Worm (Caenorhabditis elegans): ENCODE measurements around the gene C31B8.7.
"Not testable (repeated sequence)": the region's sequence is repeated elsewhere in the genome, so short reads cannot be mapped to it uniquely, and the experiment has no call there.

Gene C31B8.7

ce11 chrV:2903227-2903626 is at the start of gene C31B8.7:
C31B8.7 (minus strand) TSS chrV:2903327.
- TF ChIP-seq dmd-9 (GFP tag; IDR thresholded peaks at IDR 0.05): no peak
- no peak for TF ChIP-seq php-3 (GFP tag; IDR thresholded peaks at IDR 0.05)
- no peak for TF ChIP-seq rbr-2 (tag; optimal IDR thresholded peaks at IDR 0.05)
- no peak for TF ChIP-seq aly-2 (tag; optimal IDR thresholded peaks at IDR 0.05)
- no peak for TF ChIP-seq zip-11 (GFP tag; IDR thresholded peaks at IDR 0.05)
- no peak for TF ChIP-seq F44E2.7 (GFP tag; IDR thresholded peaks at IDR 0.05)
- TF ChIP-seq daf-16 (GFP tag; optimal IDR thresholded peaks at IDR 0.05): no peak
- no peak for TF ChIP-seq daf-16 (tag; optimal IDR thresholded peaks at IDR 0.05)
- no peak for TF ChIP-seq hlh-30 (tag; optimal IDR thresholded peaks at IDR 0.05; ENCODE audit: insufficient read depth)
- no peak for TF ChIP-seq nhr-77 (tag; optimal IDR thresholded peaks at IDR 0.05)
- TF ChIP-seq nhr-111 (GFP tag; optimal IDR thresholded peaks at IDR 0.05): no peak
- TF ChIP-seq F10B5.3 (tag; optimal IDR thresholded peaks at IDR 0.05): no peak
- no peak for TF ChIP-seq fkh-10 (GFP tag; optimal IDR thresholded peaks at IDR 0.05)

DNA sequence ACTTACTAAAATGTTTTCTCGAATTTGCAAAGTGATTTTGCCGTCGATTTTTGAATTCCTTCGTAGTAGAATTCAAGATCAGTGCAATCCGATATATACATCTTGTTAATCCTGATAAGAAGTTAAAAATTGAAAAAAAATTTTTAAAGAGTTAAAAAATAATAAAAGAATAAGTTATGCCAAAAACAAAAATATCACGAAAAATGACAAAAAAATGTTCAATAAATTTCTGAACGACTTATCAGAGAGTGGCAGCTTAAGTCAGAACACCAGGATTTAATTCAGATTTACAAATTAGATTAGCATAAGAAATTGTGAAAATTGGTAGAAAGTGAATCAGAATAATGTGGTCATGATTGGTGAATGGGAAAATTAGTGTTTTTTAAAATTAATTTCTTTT is 49.0 kb upstream of the C31B8.7 start, which contains the start of gene srw-122:
Gene srw-122 (minus strand): TSS at position 101 of the 400 bp plus-strand sequence.
- TF ChIP-seq unc-130 (GFP tag; optimal IDR thresholded peaks at IDR 0.05); set-16 (GFP tag; IDR thresholded peaks at IDR 0.05); nhr-11 (tag; optimal IDR thresholded peaks at IDR 0.05): not testable (repeated sequence)

ce11 chrV:2945602-2946001 is 42.5 kb upstream of the C31B8.7 start, which contains the start of gene srh-87:
srh-87 (minus strand) TSS chrV:2945702.
- TF ChIP-seq ztf-11 (tag; optimal IDR thresholded peaks at IDR 0.05): no peak
- TF ChIP-seq lin-39 (tag; optimal IDR thresholded peaks at IDR 0.05): no peak
- no peak for TF ChIP-seq saeg-2 (GFP tag; IDR thresholded peaks at IDR 0.05)
- no peak for TF ChIP-seq nhr-102 (tag; optimal IDR thresholded peaks at IDR 0.05)

DNA sequence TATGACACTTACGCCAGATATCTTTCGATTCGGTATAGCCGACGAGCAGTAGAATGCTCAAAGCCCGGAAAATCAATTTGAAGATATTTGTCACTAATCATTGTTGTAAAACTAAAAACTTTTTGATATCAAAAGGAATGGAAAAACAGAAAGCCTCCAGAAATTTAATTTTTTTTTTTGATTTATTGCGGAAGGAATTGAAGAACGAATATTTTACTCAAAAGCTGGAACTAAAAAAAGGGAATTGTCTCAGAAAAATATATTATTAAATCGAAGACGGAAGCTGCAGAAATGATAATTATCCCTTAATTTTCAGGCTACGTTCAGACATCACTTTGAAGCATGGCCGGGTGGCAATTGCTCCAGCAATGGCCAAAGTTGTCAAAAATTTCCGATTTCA is 40.7 kb upstream of the C31B8.7 start, which contains the start of gene srw-137:
Gene srw-137 (minus strand): TSS at position 101 of the 400 bp plus-strand sequence.
- TF ChIP-seq spr-1 (tag; optimal IDR thresholded peaks at IDR 0.05) (no peak), arid-1 (GFP tag; conservative IDR thresholded peaks at IDR 0.05) (no peak), egl-27 (tag; optimal IDR thresholded peaks at IDR 0.05) (no peak)

DNA sequence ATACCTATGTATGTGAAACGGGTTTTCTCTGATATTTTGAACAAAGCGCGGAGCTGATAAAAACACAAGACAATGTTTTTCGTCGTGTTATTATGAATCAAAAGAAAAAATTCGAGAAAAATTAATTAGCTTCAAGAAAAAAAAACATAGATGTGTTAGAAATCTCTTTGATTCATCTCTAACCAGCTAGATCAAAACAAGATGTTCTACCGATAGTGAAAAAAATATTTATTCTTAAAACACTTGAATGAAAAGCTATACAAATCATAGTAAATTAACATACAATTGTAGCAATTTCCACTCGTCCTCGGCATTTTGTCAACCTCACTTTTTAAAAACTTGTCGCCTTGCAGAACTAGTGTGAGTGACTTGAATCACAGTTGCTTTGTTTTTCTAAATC is 39.1 kb upstream of the C31B8.7 start:
- TF ChIP-seq pqm-1 (tag; optimal IDR thresholded peaks at IDR 0.05) (no peak), unc-62 (GFP tag; optimal IDR thresholded peaks at IDR 0.05 in 1 of 2) (peak in 1 of 2 experiments; percentile 94), unc-62 (tag; optimal IDR thresholded peaks at IDR 0.05) (no peak), arid-1 (GFP tag; conservative IDR thresholded peaks at IDR 0.05) (no peak), fkh-10 (GFP tag; optimal IDR thresholded peaks at IDR 0.05) (no peak)

DNA sequence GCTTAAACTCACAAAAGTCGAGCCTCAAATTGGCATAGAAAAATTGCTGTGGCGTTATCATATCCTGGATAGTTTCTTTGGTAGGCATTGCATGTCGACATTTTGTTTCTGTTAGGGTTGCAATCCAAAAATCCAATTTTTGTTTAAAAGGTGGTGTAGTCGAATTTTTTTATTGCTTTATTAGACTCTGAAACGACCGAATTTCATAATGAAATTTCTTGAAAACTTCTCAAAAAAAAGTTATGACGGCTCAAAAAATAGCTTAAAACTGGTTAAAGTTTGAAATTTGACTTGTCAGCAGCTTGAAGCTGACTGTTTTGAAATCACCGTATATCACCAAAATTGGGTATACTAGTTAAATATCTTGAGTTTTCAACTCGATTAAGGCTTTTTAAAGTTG is 38.3 kb upstream of the C31B8.7 start, which contains the start of gene srw-143:
Gene srw-143 (minus strand): TSS at position 101 of the 400 bp plus-strand sequence.
- TF ChIP-seq tra-1 (GFP tag; IDR thresholded peaks at IDR 0.05) (no peak), zip-2 (tag; optimal IDR thresholded peaks at IDR 0.05) (no peak), hif-1 (tag; optimal IDR thresholded peaks at IDR 0.05) (no peak), snpc-4 (tag; optimal IDR thresholded peaks at IDR 0.05) (no peak), php-3 (GFP tag; IDR thresholded peaks at IDR 0.05) (no peak), ztf-7 (tag; optimal IDR thresholded peaks at IDR 0.05) (no peak), cey-2 (tag; optimal IDR thresholded peaks at IDR 0.05; ENCODE audit: borderline replicate concordance, insufficient read depth) (no peak), pha-4 (GFP tag; IDR thresholded peaks at IDR 0.05) (no peak), pha-4 (tag; optimal IDR thresholded peaks at IDR 0.05) (no peak), T20F7.1 (GFP tag; optimal IDR thresholded peaks at IDR 0.05) (no peak)
